ENCODE assay signal across 3 fruit fly cellular contexts in the genomic region with DNA sequence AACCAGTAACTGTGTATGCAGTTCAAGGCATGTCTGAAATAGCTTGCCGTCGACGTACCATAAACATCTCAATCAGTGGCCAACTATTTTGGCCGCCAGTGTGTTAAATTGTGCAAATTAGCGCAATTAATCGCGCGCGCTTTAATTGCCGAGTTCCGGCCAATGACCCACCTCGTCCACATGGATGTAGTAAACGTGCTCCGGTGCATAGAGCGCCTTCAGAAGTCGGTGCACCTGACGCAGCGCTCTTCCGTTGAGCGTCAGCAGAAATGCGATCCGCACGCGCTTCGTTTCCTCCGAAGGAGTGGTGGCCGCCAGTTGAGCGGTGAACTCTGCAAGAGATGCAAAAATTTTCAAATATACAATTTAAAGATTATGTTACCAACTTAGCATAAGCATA.
TF ChIP-seq lines count a peak whose summit lies in the region.

No protein-coding gene starts in this region.

- no peak for TF ChIP-seq CTCF in whole organism, embryonic (GFP tag; optimal IDR thresholded peaks at IDR 0.05; lab: Kevin White, UChicago)

TF ChIP-seq in Kc167, 6 proteins besides CTCF, POLR2A, EP300 and RAD21:
- TF ChIP-seq Sin3A (optimal IDR thresholded peaks at IDR 0.05; lab: Kevin White, UChicago), result no peak
- TF ChIP-seq insv (optimal IDR thresholded peaks at IDR 0.05; lab: Kevin White, UChicago), result no peak
- peak; percentile 1 for TF ChIP-seq ttk (optimal IDR thresholded peaks at IDR 0.05; lab: Kevin White, UChicago)
- no peak for TF ChIP-seq h (optimal IDR thresholded peaks at IDR 0.05; lab: Kevin White, UChicago)
- no peak for TF ChIP-seq psq (optimal IDR thresholded peaks at IDR 0.05; lab: Kevin White, UChicago)
- no peak for TF ChIP-seq Myc (optimal IDR thresholded peaks at IDR 0.05; lab: Kevin White, UChicago)

TF ChIP-seq in whole organism, adult, 20 proteins besides CTCF, POLR2A, EP300 and RAD21:
- TF ChIP-seq pad (GFP tag; optimal IDR thresholded peaks at IDR 0.05; lab: Kevin White, UChicago) (no peak), cnc (optimal IDR thresholded peaks at IDR 0.05; lab: Kevin White, UChicago) (no peak), CG33017 (tag; optimal IDR thresholded peaks at IDR 0.05; lab: Kevin White, UChicago) (no peak), tj (GFP tag; optimal IDR thresholded peaks at IDR 0.05; lab: Kevin White, UChicago) (peak; percentile 99), bab1 (GFP tag; optimal IDR thresholded peaks at IDR 0.05; lab: Kevin White, UChicago) (peak; percentile 53), toe (GFP tag; optimal IDR thresholded peaks at IDR 0.05; lab: Kevin White, UChicago) (no peak), cic (GFP tag; optimal IDR thresholded peaks at IDR 0.05; lab: Kevin White, UChicago) (no peak), Mnt (GFP tag; optimal IDR thresholded peaks at IDR 0.05; lab: Kevin White, UChicago) (peak; percentile 36), CG1620 (GFP tag; optimal IDR thresholded peaks at IDR 0.05; lab: Kevin White, UChicago) (no peak)

TF ChIP-seq in whole organism, embryonic, 481 proteins besides CTCF, POLR2A, EP300 and RAD21:
- TF ChIP-seq Hr51 (GFP tag; optimal IDR thresholded peaks at IDR 0.05; lab: Kevin White, UChicago), result no peak
- 0 out of 3 replicates have a peak, but pooled peaks have one; percentile 15 for TF ChIP-seq CG3726 (GFP tag; IDR thresholded peaks at IDR 0.05; lab: Robert Waterston, UW)
- 0 out of 3 replicates have a peak, but pooled peaks have one; percentile 20 for TF ChIP-seq Opbp (GFP tag; IDR thresholded peaks at IDR 0.05; lab: Robert Waterston, UW; ENCODE audit: partially characterized antibody)
